Worm (Caenorhabditis elegans) whole organism, L1 larva: ENCODE results near the gene ugt-20.

Source experiments
- C16A3.4 ChIP-seq: fragments of 150-350 bp; optimal IDR thresholded peaks from 2 replicates; lab custom pipeline; 2014; ENCODE audit warnings: missing biosample characterization, missing genetic modification characterization
- F16B12.6 ChIP-seq: fragments of 150-350 bp; optimal IDR thresholded peaks from 2 replicates; lab custom pipeline; 2014; ENCODE audit warnings: missing biosample characterization, missing genetic modification characterization
- Y116A8C.19 ChIP-seq: sonication (generic microtip); optimal IDR thresholded peaks from 2 replicates; lab custom pipeline; 2016; ENCODE audit warnings: missing compliant biosample characterization, missing genetic modification characterization, borderline replicate concordance
- alr-1 ChIP-seq: fragments of 200-800 bp; sonication (Bioruptor generic); optimal IDR thresholded peaks from 2 replicates; lab custom pipeline; 2018; ENCODE audit warnings: borderline replicate concordance, mild to moderate bottlenecking, missing genetic modification characterization, missing compliant biosample characterization
- aly-2 ChIP-seq: fragments of 150-350 bp; optimal IDR thresholded peaks from 2 replicates; lab custom pipeline; 2014; ENCODE audit warnings: missing biosample characterization, missing genetic modification characterization
- ceh-8 ChIP-seq: fragments of 200-800 bp; sonication (Bioruptor generic); optimal IDR thresholded peaks from 2 replicates; lab custom pipeline; 2018; ENCODE audit warnings: mild to moderate bottlenecking, missing genetic modification characterization, moderate library complexity, missing compliant biosample characterization
- ceh-88 ChIP-seq: fragments of 200-800 bp; sonication (Bioruptor generic); IDR thresholded peaks from 2 replicates; pipeline ENCODE4 v1.3.6; 2022; ENCODE audit warnings: missing genetic modification characterization, missing compliant biosample characterization
- dsc-1 ChIP-seq: sonication (generic microtip); optimal IDR thresholded peaks from 2 replicates; lab custom pipeline; 2016; ENCODE audit warnings: mild to moderate bottlenecking, missing genetic modification characterization, missing compliant biosample characterization
- efl-1 ChIP-seq, 4 experiments: fragments of 150-350 bp; optimal IDR thresholded peaks in 3 of 4; peaks in 1 of 4; 1 replicate in 1 of 4; 2 replicates in 3 of 4; lab custom pipeline; 2014; ENCODE audit warnings: missing biosample characterization in 2 of 4, missing genetic modification characterization in 2 of 4, missing genetic modification reagents in 2 of 4
- egl-13 ChIP-seq: sonication (generic microtip); optimal IDR thresholded peaks from 2 replicates; lab custom pipeline; 2016; ENCODE audit warnings: missing genotype, missing genetic modification reagents, missing genetic modification characterization, missing compliant biosample characterization
- elt-3 ChIP-seq, 6 experiments: fragments of 150-350 bp in 1 of 6; sonication (generic microtip); optimal IDR thresholded peaks; 2 replicates each; lab custom pipeline; 2017 to 2018; ENCODE audit warnings: missing biosample characterization in 6 of 6, missing genetic modification characterization in 6 of 6, inconsistent platforms in 1 of 6
- fkh-10 ChIP-seq: sonication (generic microtip); optimal IDR thresholded peaks from 2 replicates; lab custom pipeline; 2017; ENCODE audit warnings: missing biosample characterization, missing genetic modification reagents, missing genetic modification characterization
- fkh-4 ChIP-seq: sonication (generic microtip); optimal IDR thresholded peaks from 2 replicates; lab custom pipeline; 2016; ENCODE audit warnings: missing compliant biosample characterization, missing genetic modification characterization, borderline replicate concordance
- hlh-17 ChIP-seq: fragments of 200-800 bp; sonication (Bioruptor generic); optimal IDR thresholded peaks from 2 replicates; lab custom pipeline; 2018; ENCODE audit warnings: missing genetic modification characterization, mild to moderate bottlenecking, missing compliant biosample characterization, moderate library complexity, borderline replicate concordance
- isw-1 ChIP-seq: fragments of 200-800 bp; sonication (Bioruptor generic); IDR thresholded peaks from 2 replicates; pipeline ENCODE4 v1.3.6; 2022; ENCODE audit warnings: missing genetic modification characterization, missing compliant biosample characterization
- lin-13 ChIP-seq: fragments of 150-350 bp; optimal IDR thresholded peaks from 2 replicates; lab custom pipeline; 2014; ENCODE audit warnings: missing biosample characterization, missing genetic modification reagents, missing genetic modification characterization
- lin-14 ChIP-seq: fragments of 200-800 bp; sonication (Bioruptor generic); optimal IDR thresholded peaks from 2 replicates; lab custom pipeline; 2018; ENCODE audit warnings: mild to moderate bottlenecking, missing genetic modification characterization, moderate library complexity, missing compliant biosample characterization
- lin-39 ChIP-seq: fragments of 150-350 bp; optimal IDR thresholded peaks from 2 replicates; lab custom pipeline; 2014; ENCODE audit warnings: missing biosample characterization, missing genetic modification reagents, missing genetic modification characterization
- lir-3 ChIP-seq: sonication (generic microtip); optimal IDR thresholded peaks from 2 replicates; lab custom pipeline; 2016; ENCODE audit warnings: mild to moderate bottlenecking, missing genetic modification characterization, moderate library complexity, missing compliant biosample characterization; ENCODE audit not compliant: poor library complexity
- lsy-2 ChIP-seq, 2 experiments: fragments of 150-350 bp; optimal IDR thresholded peaks; 2 replicates each; lab custom pipeline; 2014; ENCODE audit warnings: missing biosample characterization in 2 of 2, missing genetic modification characterization in 2 of 2
- mab-9 ChIP-seq: fragments of 200-800 bp; sonication (Bioruptor generic); IDR thresholded peaks from 2 replicates; pipeline ENCODE4 v1.3.6; 2022; ENCODE audit warnings: missing genetic modification reagents, missing genetic modification characterization, missing compliant biosample characterization
- mdl-1 ChIP-seq, 2 experiments: fragments of 150-350 bp; optimal IDR thresholded peaks; 2 replicates each; lab custom pipeline; 2014 to 2017; ENCODE audit warnings: missing biosample characterization in 2 of 2, missing genetic modification characterization in 2 of 2, inconsistent platforms in 1 of 2
- nhr-19 ChIP-seq: fragments of 200-800 bp; sonication (Bioruptor generic); conservative IDR thresholded peaks from 2 replicates; pipeline ENCODE4 v1.3.6; 2022; ENCODE audit warnings: missing genetic modification characterization, missing compliant biosample characterization
- nhr-20 ChIP-seq: sonication (generic microtip); optimal IDR thresholded peaks from 2 replicates; lab custom pipeline; 2016; ENCODE audit warnings: mild to moderate bottlenecking, missing genetic modification characterization, missing compliant biosample characterization
- nhr-47 ChIP-seq: sonication (generic microtip); optimal IDR thresholded peaks from 2 replicates; lab custom pipeline; 2016; ENCODE audit warnings: mild to moderate bottlenecking, missing genetic modification characterization, moderate library complexity, missing compliant biosample characterization
- nhr-77 ChIP-seq: fragments of 150-350 bp; optimal IDR thresholded peaks from 2 replicates; lab custom pipeline; 2014; ENCODE audit warnings: missing biosample characterization, missing genetic modification characterization
- nhr-90 ChIP-seq: sonication (generic microtip); optimal IDR thresholded peaks from 2 replicates; lab custom pipeline; 2016; ENCODE audit warnings: mild to moderate bottlenecking, missing genetic modification characterization, missing compliant biosample characterization; ENCODE audit not compliant: poor library complexity
- pqm-1 ChIP-seq: sonication (generic microtip); optimal IDR thresholded peaks from 3 replicates; lab custom pipeline; 2017; ENCODE audit warnings: missing biosample characterization, missing genetic modification characterization
- sox-4 ChIP-seq: sonication (generic microtip); optimal IDR thresholded peaks from 2 replicates; lab custom pipeline; 2016; ENCODE audit warnings: missing genetic modification characterization, missing compliant biosample characterization
- swsn-7 ChIP-seq: sonication (generic microtip); optimal IDR thresholded peaks from 2 replicates; lab custom pipeline; 2016; ENCODE audit warnings: missing genetic modification characterization, missing compliant biosample characterization
- tbx-2 ChIP-seq: sonication (generic microtip); optimal IDR thresholded peaks from 2 replicates; lab custom pipeline; 2016; ENCODE audit warnings: missing genetic modification characterization, missing compliant biosample characterization
- tlp-1 ChIP-seq: fragments of 150-350 bp; optimal IDR thresholded peaks from 2 replicates; lab custom pipeline; 2014; ENCODE audit warnings: missing biosample characterization, missing genetic modification characterization
- unc-130 ChIP-seq: fragments of 150-350 bp; optimal IDR thresholded peaks from 2 replicates; lab custom pipeline; 2017; ENCODE audit warnings: missing biosample characterization, missing genetic modification characterization, inconsistent platforms
- unc-62 ChIP-seq: fragments of 150-350 bp; optimal IDR thresholded peaks from 2 replicates; lab custom pipeline; 2014; ENCODE audit warnings: missing biosample characterization, missing genetic modification reagents, missing genetic modification characterization
- unc-98 ChIP-seq: fragments of 200-800 bp; sonication (Bioruptor generic); IDR thresholded peaks from 2 replicates; pipeline ENCODE4 v1.3.6; 2022; ENCODE audit warnings: missing genetic modification characterization, missing compliant biosample characterization
- xbp-1 ChIP-seq: sonication (generic microtip); optimal IDR thresholded peaks from 2 replicates; lab custom pipeline; 2016; ENCODE audit warnings: missing genetic modification characterization, missing compliant biosample characterization

The ugt-20 gene

ce11 chrIV:6083550-6084041 is at the start of gene ugt-20 (continued):
- TF ChIP-seq pqm-1 (tag; lab: Kevin White, UChicago) (peak; percentile 19), egl-13 (tag; lab: Kevin White, UChicago) (no peak), tlp-1 (tag; lab: Kevin White, UChicago) (no peak), aly-2 (tag; lab: Kevin White, UChicago) (no peak), swsn-7 (tag; lab: Kevin White, UChicago) (no peak), lin-13 (GFP tag; lab: Kevin White, UChicago) (no peak), sox-4 (tag; lab: Kevin White, UChicago) (no peak), nhr-20 (tag; lab: Kevin White, UChicago) (peak; percentile 95), C16A3.4 (tag; lab: Kevin White, UChicago) (no peak), unc-98 (GFP tag; lab: Robert Waterston, UW) (no peak), nhr-90 (tag; lab: Kevin White, UChicago) (peak; percentile 70), elt-3 (tag; optimal IDR thresholded peaks at IDR 0.05; lab: Kevin White, UChicago) (peak in 3 of 6 experiments; percentile 11 to 28 (median 27)), ceh-88 (GFP tag; lab: Robert Waterston, UW) (no peak), nhr-19 (GFP tag; lab: Robert Waterston, UW) (peak; percentile 49), F16B12.6 (no peak), lir-3 (tag; lab: Kevin White, UChicago) (no peak), lin-39 (tag; lab: Kevin White, UChicago) (no peak), mab-9 (GFP tag; lab: Robert Waterston, UW) (no peak), isw-1 (GFP tag; lab: Robert Waterston, UW) (no peak), unc-130 (tag; lab: Kevin White, UChicago) (no peak), ceh-8 (GFP tag; lab: Kevin White, UChicago) (no peak), hlh-17 (GFP tag; lab: Kevin White, UChicago) (no peak), fkh-10 (no peak), nhr-47 (tag; lab: Kevin White, UChicago) (peak; percentile 22), unc-62 (GFP tag; lab: Kevin White, UChicago) (no peak), Y116A8C.19 (tag; lab: Kevin White, UChicago) (no peak), alr-1 (tag; lab: Kevin White, UChicago) (no peak), xbp-1 (tag; lab: Kevin White, UChicago) (no peak), mdl-1 (tag; optimal IDR thresholded peaks at IDR 0.05; lab: Kevin White, UChicago) (peak in 1 of 2 experiments; percentile 50)

- TF ChIP-seq fkh-4 (tag; lab: Kevin White, UChicago) (no peak), tbx-2 (peak; percentile 17), nhr-20 (tag; lab: Kevin White, UChicago) (peak; percentile 10), lin-14 (GFP tag; lab: Kevin White, UChicago) (peak; percentile 25), efl-1 (optimal IDR thresholded peaks at IDR 0.05; lab: Kevin White, UChicago) (no peak), efl-1 (GFP tag; optimal IDR thresholded peaks at IDR 0.05 in 1 of 2; lab: Kevin White, UChicago) (peak in 1 of 2 experiments; percentile 88), nhr-77 (tag; lab: Kevin White, UChicago) (peak; percentile 63)
- TF ChIP-seq, all 84 proteins: peak for 5
Measured at ce11 chrIV:6130437-6130836, 47.0 kb upstream of the ugt-20 start.

- TF ChIP-seq dsc-1 (tag; lab: Kevin White, UChicago) (peak; percentile 21), lsy-2 (tag; optimal IDR thresholded peaks at IDR 0.05; lab: Kevin White, UChicago) (peak in 1 of 2 experiments; percentile 55), mab-9 (GFP tag; lab: Robert Waterston, UW) (no peak), nhr-77 (tag; lab: Kevin White, UChicago) (peak; percentile 66), tbx-2 (peak; percentile 8)
Measured at ce11 chrIV:6127252-6127930, 44.0 kb upstream of the ugt-20 start, which contains the start of gene M03D4.4. M03D4.4 (minus strand) TSS chrIV:6127302.
